Fruit fly (Drosophila melanogaster): ENCODE results near the gene ppk20.

Gene ppk20

dm6 chr3R:29620712-29621479 lies 47.8 kb downstream of the ppk20 start:
- TF ChIP-seq usp (GFP tag; optimal IDR thresholded peaks at IDR 0.05) (no peak), h (GFP tag; optimal IDR thresholded peaks at IDR 0.05) (peak; percentile 24), rgr (GFP tag; optimal IDR thresholded peaks at IDR 0.05) (peak; percentile 0), Hr78 (GFP tag; optimal IDR thresholded peaks at IDR 0.05) (no peak), Hr83 (GFP tag; optimal IDR thresholded peaks at IDR 0.05; ENCODE audit: poor library complexity, severe bottlenecking) (peak; percentile 29), br (GFP tag; optimal IDR thresholded peaks at IDR 0.05) (peak; percentile 11), Rel (GFP tag; optimal IDR thresholded peaks at IDR 0.05) (no peak), Rel (tag; optimal IDR thresholded peaks at IDR 0.05) (peak; percentile 52), Hnf4 (GFP tag; optimal IDR thresholded peaks at IDR 0.05) (peak; percentile 49)

- TF ChIP-seq sage (GFP tag; optimal IDR thresholded peaks at IDR 0.05) (peak; percentile 94), Dfd (GFP tag; optimal IDR thresholded peaks at IDR 0.05) (peak; percentile 78), jim (GFP tag; optimal IDR thresholded peaks at IDR 0.05) (no peak), N (GFP tag; optimal IDR thresholded peaks at IDR 0.05) (no peak), psq (GFP tag; optimal IDR thresholded peaks at IDR 0.05) (peak; percentile 95), Dif (GFP tag; optimal IDR thresholded peaks at IDR 0.05; ENCODE audit: partially characterized antibody) (peak; percentile 13), Vsx2 (GFP tag; optimal IDR thresholded peaks at IDR 0.05; ENCODE audit: partially characterized antibody) (no peak), Jra (GFP tag; optimal IDR thresholded peaks at IDR 0.05) (peak; percentile 69), Hr78 (GFP tag; optimal IDR thresholded peaks at IDR 0.05) (no peak), OdsH (GFP tag; optimal IDR thresholded peaks at IDR 0.05) (peak; percentile 97), Myc (optimal IDR thresholded peaks at IDR 0.05) (no peak), Abd-B (GFP tag; optimal IDR thresholded peaks at IDR 0.05) (no peak), pan (optimal IDR thresholded peaks at IDR 0.05) (no peak), GATAd (GFP tag; optimal IDR thresholded peaks at IDR 0.05) (peak; percentile 82), dsf (GFP tag; optimal IDR thresholded peaks at IDR 0.05; ENCODE audit: borderline replicate concordance) (peak; percentile 57), Hr83 (GFP tag; optimal IDR thresholded peaks at IDR 0.05; ENCODE audit: poor library complexity, severe bottlenecking) (peak; percentile 19), foxo (GFP tag; optimal IDR thresholded peaks at IDR 0.05) (peak; percentile 28 to 99), sv (GFP tag; optimal IDR thresholded peaks at IDR 0.05) (peak; percentile 91), CG32264 (GFP tag; optimal IDR thresholded peaks at IDR 0.05) (peak; percentile 81), br (GFP tag; optimal IDR thresholded peaks at IDR 0.05) (peak; percentile 92), Mio (GFP tag; optimal IDR thresholded peaks at IDR 0.05) (peak; percentile 11), dl (GFP tag; optimal IDR thresholded peaks at IDR 0.05; ENCODE audit: insufficient read depth in 1 of 2, partially characterized antibody in 2 of 2) (no peak), dmrt93B (GFP tag; optimal IDR thresholded peaks at IDR 0.05) (peak; percentile 98), brk (GFP tag; optimal IDR thresholded peaks at IDR 0.05) (peak; percentile 89), Sp1 (GFP tag; optimal IDR thresholded peaks at IDR 0.05) (peak; percentile 97), woc (GFP tag; optimal IDR thresholded peaks at IDR 0.05) (peak; percentile 72), rgr (GFP tag; optimal IDR thresholded peaks at IDR 0.05) (peak; percentile 97), CG9705 (GFP tag; optimal IDR thresholded peaks at IDR 0.05) (peak; percentile 98), HLH106 (tag; optimal IDR thresholded peaks at IDR 0.05) (peak; percentile 99), CrebA (GFP tag; optimal IDR thresholded peaks at IDR 0.05; ENCODE audit: borderline replicate concordance) (peak; percentile 61), fru (GFP tag; optimal IDR thresholded peaks at IDR 0.05) (peak; percentile 93), ey (GFP tag; optimal IDR thresholded peaks at IDR 0.05) (peak; percentile 88), usp (GFP tag; optimal IDR thresholded peaks at IDR 0.05) (no peak), Rel (GFP tag; optimal IDR thresholded peaks at IDR 0.05) (peak; percentile 94), Rel (tag; optimal IDR thresholded peaks at IDR 0.05) (peak; percentile 88), Hnf4 (GFP tag; optimal IDR thresholded peaks at IDR 0.05) (peak; percentile 94), tai (GFP tag; optimal IDR thresholded peaks at IDR 0.05) (peak; percentile 76), h (GFP tag; optimal IDR thresholded peaks at IDR 0.05) (peak; percentile 97), lola (GFP tag; optimal IDR thresholded peaks at IDR 0.05) (no peak)
Measured at dm6 chr3R:29618515-29619157, 50.0 kb downstream of the ppk20 start, which contains the start of gene CG1907. Gene CG1907, plus strand, starts transcription at chr3R:29619065.
